Fruit fly (Drosophila melanogaster): ENCODE data around the gene CG6216.

The CG6216 gene

DNA sequence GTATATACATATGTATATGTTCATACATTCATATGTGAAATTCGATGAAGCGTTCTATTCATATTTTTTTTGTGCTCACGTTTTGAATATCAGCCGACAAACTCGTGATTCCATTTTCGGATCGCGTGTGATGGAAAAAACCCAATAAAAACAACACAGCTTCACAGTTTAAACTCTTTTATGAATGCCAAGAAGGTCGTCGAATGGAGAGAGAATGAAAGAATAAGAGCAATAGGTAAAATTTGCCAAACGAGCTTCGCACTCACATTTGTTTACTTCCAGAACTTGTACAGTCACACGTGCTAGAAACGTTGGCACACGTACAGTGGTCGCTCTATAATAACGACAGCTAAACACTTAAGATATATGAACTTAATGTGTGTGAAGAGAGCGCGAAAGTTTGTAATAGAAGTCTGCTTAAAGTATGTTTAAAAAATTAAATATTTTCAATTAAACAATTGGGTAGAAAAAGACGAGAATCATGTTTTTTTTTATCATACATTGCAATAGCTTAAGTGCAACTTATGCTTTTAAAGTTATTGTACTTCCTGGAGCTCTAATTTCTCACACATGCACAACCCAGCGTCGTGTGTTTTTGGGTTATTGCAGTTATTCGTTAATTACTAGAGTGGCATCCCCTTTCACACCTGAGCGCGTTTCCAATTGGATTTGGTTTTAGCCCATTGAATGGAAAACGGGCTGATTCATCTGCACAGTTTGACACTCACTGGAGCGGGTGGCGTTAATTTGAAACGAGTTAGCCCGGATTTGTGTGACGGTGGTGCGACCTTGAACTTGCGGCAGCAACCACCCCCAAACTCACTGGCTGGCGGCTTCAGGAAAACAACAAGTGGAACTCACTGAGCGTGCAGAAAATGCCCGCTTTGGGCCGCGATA lies 24.7 kb downstream of the CG6216 start:
- TF ChIP-seq Dll (optimal IDR thresholded peaks at IDR 0.05) (no peak), EcR (GFP tag; optimal IDR thresholded peaks at IDR 0.05) (no peak), pan (optimal IDR thresholded peaks at IDR 0.05) (no peak), CG8478 (optimal IDR thresholded peaks at IDR 0.05) (no peak), usp (GFP tag; optimal IDR thresholded peaks at IDR 0.05) (no peak), psq (optimal IDR thresholded peaks at IDR 0.05) (no peak)

DNA sequence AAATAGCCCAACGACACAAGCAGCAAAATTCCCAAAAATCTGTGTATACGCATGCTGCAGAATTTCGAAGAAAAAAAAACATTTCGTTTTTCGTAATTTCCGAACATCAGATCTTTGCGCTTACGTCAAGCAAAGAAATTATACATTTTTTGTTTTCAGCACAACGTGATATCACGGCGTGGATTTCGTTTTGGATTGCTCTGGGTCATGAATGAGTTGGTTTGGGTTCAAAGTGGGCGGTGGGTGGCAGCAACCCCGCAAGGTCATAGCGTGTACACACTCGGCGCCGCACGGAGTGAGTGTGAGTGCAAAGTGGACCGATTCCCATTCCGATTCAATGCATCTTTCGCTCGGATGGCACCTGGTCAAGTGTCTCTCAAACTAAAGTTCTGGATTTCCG lies 25.7 kb downstream of the CG6216 start:
- TF ChIP-seq EcR (GFP tag; optimal IDR thresholded peaks at IDR 0.05) (no peak), usp (GFP tag; optimal IDR thresholded peaks at IDR 0.05) (no peak), pan (optimal IDR thresholded peaks at IDR 0.05) (no peak), psq (optimal IDR thresholded peaks at IDR 0.05) (no peak), CG8478 (optimal IDR thresholded peaks at IDR 0.05) (no peak), Dll (optimal IDR thresholded peaks at IDR 0.05) (no peak)

DNA sequence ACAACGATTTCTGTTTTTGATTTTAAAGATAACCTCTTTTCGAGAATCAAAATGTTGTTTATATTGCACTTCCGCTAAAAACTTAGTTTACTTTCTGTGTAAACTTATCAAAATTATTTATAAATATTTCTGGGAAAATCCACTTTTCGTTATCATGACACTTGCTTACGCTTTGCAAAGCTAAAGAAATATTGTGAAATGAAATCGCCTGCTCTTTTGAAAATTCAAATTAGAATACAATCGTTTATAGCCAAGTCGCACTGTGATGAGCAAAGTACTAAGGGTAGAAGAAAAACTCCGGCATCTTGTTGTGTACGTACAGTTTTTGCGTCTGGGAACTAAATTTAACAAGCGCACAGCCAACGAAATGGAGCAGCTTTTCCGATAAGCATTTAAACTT lies 26.1 kb downstream of the CG6216 start:
- TF ChIP-seq Dll (optimal IDR thresholded peaks at IDR 0.05), result no peak

DNA sequence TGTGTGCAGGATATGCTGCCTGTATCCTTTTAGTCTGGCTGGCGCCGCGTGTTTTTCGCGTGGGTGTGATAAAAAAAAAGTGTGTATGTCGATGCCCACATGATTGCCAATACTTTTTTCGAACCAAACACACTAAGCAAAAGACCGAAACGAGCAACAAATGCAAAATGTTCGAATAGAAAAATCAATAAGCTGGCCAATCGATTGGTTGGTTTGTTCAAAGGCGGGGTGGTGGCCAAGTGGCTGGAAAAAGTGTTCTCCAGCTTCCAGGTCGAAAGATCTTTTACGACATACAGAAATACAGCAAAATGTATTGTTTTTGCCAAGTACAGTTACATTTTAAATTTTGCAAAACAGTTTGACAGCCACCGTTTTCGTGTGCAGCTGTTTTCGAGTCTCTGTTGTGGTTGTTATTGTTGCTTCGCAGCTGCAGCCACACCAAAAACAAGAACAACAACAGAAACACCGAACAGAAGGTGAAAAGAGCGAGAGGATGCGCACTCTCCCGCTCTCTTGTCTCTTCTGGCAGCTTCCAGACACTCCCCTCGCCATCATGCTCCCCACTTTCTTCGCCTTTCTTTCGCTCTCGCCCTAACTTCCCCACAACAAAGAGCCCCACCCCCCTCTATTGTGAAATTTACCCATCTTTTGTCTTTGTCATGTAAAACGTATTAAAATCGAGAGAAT lies 26.8 kb downstream of the CG6216 start:
- TF ChIP-seq Dll (optimal IDR thresholded peaks at IDR 0.05), result peak; percentile 90
- no peak for TF ChIP-seq usp (GFP tag; optimal IDR thresholded peaks at IDR 0.05)

DNA sequence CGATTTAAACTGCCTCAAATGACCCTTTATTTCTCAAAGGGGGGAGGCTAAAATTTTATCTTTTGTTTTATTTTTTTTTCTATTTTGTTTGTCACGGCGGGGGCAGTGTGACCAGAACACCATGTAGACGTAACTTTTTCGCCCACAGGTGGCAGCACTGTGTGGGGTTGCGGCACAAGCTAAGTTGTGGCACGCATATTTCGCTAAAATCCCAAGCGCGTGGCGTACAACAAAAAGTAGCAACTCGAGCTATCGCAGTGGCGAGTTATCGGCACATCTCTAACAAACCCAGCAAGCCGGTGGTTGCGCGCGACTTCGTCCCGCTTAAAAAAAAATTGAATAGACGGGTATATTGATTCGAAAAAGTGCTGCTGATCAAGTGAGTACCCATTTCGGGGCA lies 27.5 kb downstream of the CG6216 start, which contains the start of the genes Ufd1 and NaPi-III:
Gene Ufd1 (minus strand): TSS at position 129 of the 400 bp plus-strand sequence.
Gene NaPi-III (plus strand): TSS at position 261 of the 400 bp plus-strand sequence.
- TF ChIP-seq EcR (GFP tag; optimal IDR thresholded peaks at IDR 0.05) (no peak), psq (optimal IDR thresholded peaks at IDR 0.05) (no peak), usp (GFP tag; optimal IDR thresholded peaks at IDR 0.05) (no peak), CG8478 (optimal IDR thresholded peaks at IDR 0.05) (no peak), Dll (optimal IDR thresholded peaks at IDR 0.05) (no peak), pan (optimal IDR thresholded peaks at IDR 0.05) (no peak)

DNA sequence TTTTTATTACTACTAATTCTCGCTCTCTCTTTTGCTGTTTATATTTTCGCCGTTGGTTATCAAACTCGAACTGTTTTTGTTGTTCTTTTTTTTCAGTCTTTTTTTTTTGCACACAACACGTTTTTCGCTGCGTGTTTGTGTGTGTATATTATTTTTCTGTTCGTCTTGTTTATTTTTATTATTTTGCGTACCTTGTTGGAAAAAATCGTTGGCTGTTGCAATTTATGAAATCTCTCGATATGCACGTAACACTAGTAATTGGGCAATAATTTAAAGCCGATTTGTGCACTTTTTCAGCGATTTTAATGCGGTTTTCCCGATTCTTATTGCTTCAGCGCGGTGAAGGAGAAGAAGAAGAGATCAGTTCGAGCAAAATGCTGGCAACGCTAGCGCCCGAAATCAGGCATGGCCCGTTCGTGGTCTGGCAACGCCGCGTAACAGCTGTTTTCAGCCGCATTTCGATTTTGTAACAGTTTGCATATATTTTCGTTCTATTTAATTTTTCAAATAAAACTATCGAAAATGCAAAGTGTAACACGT lies 30.1 kb downstream of the CG6216 start, which contains the start of the genes FoxK and mRpL2:
Gene FoxK (minus strand): TSS at position 365 of the 540 bp plus-strand sequence.
Gene mRpL2 (plus strand): TSS at position 429 of the 540 bp plus-strand sequence.
- TF ChIP-seq pan (optimal IDR thresholded peaks at IDR 0.05), result no peak
- TF ChIP-seq EcR (GFP tag; optimal IDR thresholded peaks at IDR 0.05), result no peak
- TF ChIP-seq CG8478 (optimal IDR thresholded peaks at IDR 0.05), result no peak
- no peak for TF ChIP-seq psq (optimal IDR thresholded peaks at IDR 0.05)
- no peak for TF ChIP-seq Dll (optimal IDR thresholded peaks at IDR 0.05)
- TF ChIP-seq usp (GFP tag; optimal IDR thresholded peaks at IDR 0.05), result no peak

DNA sequence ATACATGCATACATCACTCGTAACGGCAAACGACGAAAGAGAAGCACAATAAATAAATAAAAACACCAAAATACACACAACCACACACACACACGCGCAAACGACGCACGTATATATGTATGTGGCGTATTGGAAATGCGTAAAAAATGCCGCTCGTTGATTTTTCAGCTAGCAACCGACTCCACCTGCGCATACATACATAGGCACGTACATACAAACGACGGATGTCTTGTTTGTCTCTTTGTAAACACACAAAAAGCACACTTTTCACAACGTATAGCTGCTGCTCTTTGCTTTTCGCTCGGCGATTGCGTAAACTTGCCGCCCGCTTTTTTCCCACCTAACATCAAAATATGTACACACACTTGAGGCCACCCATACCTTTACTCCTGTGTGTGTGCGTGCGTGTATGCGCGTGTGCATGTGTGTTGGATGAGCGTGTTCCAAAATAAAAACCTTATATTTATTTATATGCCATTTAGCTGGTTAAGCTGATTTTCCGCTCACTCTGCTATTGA lies 30.6 kb downstream of the CG6216 start:
- no peak for TF ChIP-seq Dll (optimal IDR thresholded peaks at IDR 0.05)
- TF ChIP-seq usp (GFP tag; optimal IDR thresholded peaks at IDR 0.05), result no peak
- TF ChIP-seq pan (optimal IDR thresholded peaks at IDR 0.05), result no peak
- TF ChIP-seq EcR (GFP tag; optimal IDR thresholded peaks at IDR 0.05), result no peak
- TF ChIP-seq CG8478 (optimal IDR thresholded peaks at IDR 0.05), result no peak
- TF ChIP-seq psq (optimal IDR thresholded peaks at IDR 0.05), result no peak

DNA sequence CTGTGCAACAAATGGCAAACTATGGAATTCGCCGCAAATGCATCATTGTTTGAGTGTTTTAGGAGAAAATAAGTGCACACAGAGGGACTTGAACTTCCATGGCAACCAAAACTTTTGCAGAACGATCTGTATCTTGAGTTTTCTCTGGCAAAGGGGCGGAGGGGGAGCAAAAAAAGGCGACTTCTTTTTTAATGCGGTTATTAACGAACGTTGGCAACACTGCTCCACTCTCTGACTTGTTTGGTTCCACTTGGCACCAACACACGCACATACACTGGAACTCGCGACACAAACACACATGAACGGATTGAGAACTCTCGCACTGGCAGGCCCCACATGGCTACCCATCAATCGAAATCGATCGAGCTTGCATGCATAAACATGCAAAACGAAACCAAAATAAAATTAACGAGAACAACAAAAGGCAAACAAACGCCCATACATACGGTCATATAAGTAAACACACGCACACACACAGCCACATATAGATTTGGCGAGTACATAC lies 31.1 kb downstream of the CG6216 start:
- TF ChIP-seq psq (optimal IDR thresholded peaks at IDR 0.05) (no peak), usp (GFP tag; optimal IDR thresholded peaks at IDR 0.05) (no peak), pan (optimal IDR thresholded peaks at IDR 0.05) (no peak), Dll (optimal IDR thresholded peaks at IDR 0.05) (no peak), CG8478 (optimal IDR thresholded peaks at IDR 0.05) (no peak), EcR (GFP tag; optimal IDR thresholded peaks at IDR 0.05) (no peak)

DNA sequence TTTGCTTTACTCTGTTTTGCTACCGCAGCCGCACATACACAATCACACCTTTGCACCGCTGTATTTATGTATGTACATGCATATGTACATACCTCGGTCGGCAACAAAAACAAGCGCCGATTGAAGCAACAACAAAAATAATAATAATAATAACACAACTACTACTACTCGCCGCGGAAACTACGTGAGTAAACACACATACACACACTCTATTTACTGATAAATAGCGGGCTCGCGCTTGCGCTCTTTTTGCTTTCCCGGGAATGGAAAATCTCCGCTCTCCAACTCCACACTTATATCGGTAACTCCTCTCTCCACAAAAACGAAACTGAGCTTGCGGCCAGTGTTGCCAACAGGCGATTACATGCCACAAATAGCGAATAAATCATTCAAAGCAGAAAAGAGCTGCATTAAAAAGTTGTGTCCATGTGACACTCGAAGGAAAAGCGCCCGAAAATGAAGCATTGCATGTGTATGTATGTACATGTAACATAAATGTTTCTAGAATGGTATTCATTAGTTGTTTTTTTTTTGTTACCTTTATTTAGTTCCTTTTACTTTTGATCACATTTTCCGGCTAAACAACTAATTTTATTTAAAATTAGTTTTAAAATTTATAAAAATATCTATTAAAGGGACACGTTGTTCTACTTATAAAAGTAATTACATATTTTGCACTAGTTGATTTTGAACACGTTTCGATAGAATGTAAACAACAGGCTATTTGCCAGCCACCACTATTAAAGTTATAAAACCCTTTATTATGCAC lies 31.8 kb downstream of the CG6216 start:
- TF ChIP-seq CG8478 (optimal IDR thresholded peaks at IDR 0.05) (no peak), usp (GFP tag; optimal IDR thresholded peaks at IDR 0.05) (no peak), psq (optimal IDR thresholded peaks at IDR 0.05) (no peak), Dll (optimal IDR thresholded peaks at IDR 0.05) (peak; percentile 22), EcR (GFP tag; optimal IDR thresholded peaks at IDR 0.05) (no peak), pan (optimal IDR thresholded peaks at IDR 0.05) (no peak)

DNA sequence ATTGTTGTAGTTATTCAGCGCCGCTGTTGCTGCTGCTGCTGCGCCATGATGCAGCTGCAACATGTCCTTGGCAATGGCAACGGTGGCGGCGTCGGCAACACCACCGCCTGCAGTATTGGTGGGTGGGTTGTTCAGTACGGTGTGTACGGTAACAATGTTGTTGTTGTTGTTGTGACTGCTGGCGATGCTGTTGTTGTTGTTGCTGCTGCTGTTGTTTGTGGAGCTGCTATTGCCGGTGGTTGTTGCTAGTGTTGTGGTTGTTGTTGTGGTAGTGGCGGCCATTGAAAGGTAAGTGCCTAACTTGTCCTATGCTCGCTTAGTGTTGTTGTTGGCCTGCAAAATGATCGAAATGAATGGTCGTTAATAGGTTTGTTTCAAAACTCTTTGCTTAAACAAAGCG lies 32.9 kb downstream of the CG6216 start:
- TF ChIP-seq Dll (optimal IDR thresholded peaks at IDR 0.05) (no peak), EcR (GFP tag; optimal IDR thresholded peaks at IDR 0.05) (no peak), pan (optimal IDR thresholded peaks at IDR 0.05) (no peak), usp (GFP tag; optimal IDR thresholded peaks at IDR 0.05) (no peak), CG8478 (optimal IDR thresholded peaks at IDR 0.05) (no peak), psq (optimal IDR thresholded peaks at IDR 0.05) (no peak)
